Fruit fly (Drosophila melanogaster): ENCODE measurements around the gene Ho.
A peak's percentile ranks its signal among the peaks of the same experiment; 100 is the strongest.

Gene Ho

dm6 chr3R:11688055-11688454 lies 8.5 kb downstream of the Ho start, which contains the start of gene CG6834 (continued):
- TF ChIP-seq CG15073 (GFP tag; optimal IDR thresholded peaks at IDR 0.05) (no peak), lab (GFP tag; optimal IDR thresholded peaks at IDR 0.05) (peak; percentile 23), CG15601 (tag; optimal IDR thresholded peaks at IDR 0.05) (peak; percentile 59), D19A (tag; optimal IDR thresholded peaks at IDR 0.05) (no peak), ham (GFP tag; IDR thresholded peaks at IDR 0.05) (no peak), CG43689 (GFP tag; IDR thresholded peaks at IDR 0.05) (no peak), z (GFP tag; IDR thresholded peaks at IDR 0.05) (peak; percentile 94), CG2678 (tag; optimal IDR thresholded peaks at IDR 0.05) (peak; percentile 34), slp2 (GFP tag; optimal IDR thresholded peaks at IDR 0.05) (no peak), odd (GFP tag; optimal IDR thresholded peaks at IDR 0.05) (peak; percentile 54), CG1233 (GFP tag; optimal IDR thresholded peaks at IDR 0.05) (no peak), CG30403 (GFP tag; optimal IDR thresholded peaks at IDR 0.05) (no peak), kah (GFP tag; optimal IDR thresholded peaks at IDR 0.05) (no peak), jigr1 (GFP tag; IDR thresholded peaks at IDR 0.05) (no peak), gcm2 (GFP tag; optimal IDR thresholded peaks at IDR 0.05) (no peak), sob (GFP tag; IDR thresholded peaks at IDR 0.05) (no peak), Stat92E (GFP tag; optimal IDR thresholded peaks at IDR 0.05) (no peak), CG18011 (GFP tag; optimal IDR thresholded peaks at IDR 0.05) (no peak), CG12299 (tag; optimal IDR thresholded peaks at IDR 0.05) (peak; percentile 16), chif (GFP tag; optimal IDR thresholded peaks at IDR 0.05) (no peak), CG12219 (GFP tag; optimal IDR thresholded peaks at IDR 0.05) (peak; percentile 28), wek (GFP tag; optimal IDR thresholded peaks at IDR 0.05) (peak; percentile 46), Rx (GFP tag; IDR thresholded peaks at IDR 0.05) (no peak), CG31365 (tag; optimal IDR thresholded peaks at IDR 0.05) (peak; percentile 0), CG3407 (GFP tag; optimal IDR thresholded peaks at IDR 0.05) (no peak), CG4820 (GFP tag; optimal IDR thresholded peaks at IDR 0.05) (no peak), HHEX (GFP tag; optimal IDR thresholded peaks at IDR 0.05) (no peak), CG31441 (GFP tag; IDR thresholded peaks at IDR 0.05) (no peak), Hand (GFP tag; optimal IDR thresholded peaks at IDR 0.05) (no peak), E2f2 (GFP tag; IDR thresholded peaks at IDR 0.05) (no peak), slbo (GFP tag; IDR thresholded peaks at IDR 0.05) (no peak), ems (GFP tag; optimal IDR thresholded peaks at IDR 0.05) (no peak), Oli (tag; optimal IDR thresholded peaks at IDR 0.05) (no peak), ken (GFP tag; IDR thresholded peaks at IDR 0.05) (no peak), CG11723 (GFP tag; optimal IDR thresholded peaks at IDR 0.05) (peak; percentile 15), CG1603 (tag; optimal IDR thresholded peaks at IDR 0.05) (peak; percentile 15), CG7271 (tag; optimal IDR thresholded peaks at IDR 0.05) (no peak), CG13624 (GFP tag; optimal IDR thresholded peaks at IDR 0.05) (peak; percentile 19), CG13894 (tag; optimal IDR thresholded peaks at IDR 0.05) (no peak), Aef1 (GFP tag; IDR thresholded peaks at IDR 0.05) (no peak), insv (GFP tag; optimal IDR thresholded peaks at IDR 0.05) (no peak), jing (GFP tag; optimal IDR thresholded peaks at IDR 0.05) (no peak), gem (tag; optimal IDR thresholded peaks at IDR 0.05) (no peak), mirr (GFP tag; optimal IDR thresholded peaks at IDR 0.05) (peak; percentile 76), CG10431 (GFP tag; optimal IDR thresholded peaks at IDR 0.05) (peak; percentile 39), PHDP (tag; optimal IDR thresholded peaks at IDR 0.05) (peak; percentile 43), vvl (GFP tag; IDR thresholded peaks at IDR 0.05) (no peak), abd-A (tag; optimal IDR thresholded peaks at IDR 0.05) (no peak), zfh2 (GFP tag; optimal IDR thresholded peaks at IDR 0.05) (no peak), Hr3 (GFP tag; optimal IDR thresholded peaks at IDR 0.05) (no peak), CG18619 (GFP tag; optimal IDR thresholded peaks at IDR 0.05) (no peak), Chrac-16 (GFP tag; optimal IDR thresholded peaks at IDR 0.05) (no peak)
